Worm (Caenorhabditis elegans): Measurements from ENCODE around the gene ugt-42.

Gene ugt-42

ce11 chrV:610217-610616, 36.8 kb upstream of the ugt-42 start, which contains the start of gene nhr-90 (continued):
- no peak for TF ChIP-seq swsn-7 (tag; optimal IDR thresholded peaks at IDR 0.05)
- TF ChIP-seq lin-13 (GFP tag; optimal IDR thresholded peaks at IDR 0.05) = no peak
- TF ChIP-seq blmp-1 (tag; optimal IDR thresholded peaks at IDR 0.05) = peak; percentile 0
- no peak for TF ChIP-seq lin-15B (tag; optimal IDR thresholded peaks at IDR 0.05)
- no peak for TF ChIP-seq grh-1 (GFP tag; IDR thresholded peaks at IDR 0.05)
- TF ChIP-seq ceh-63 (GFP tag; optimal IDR thresholded peaks at IDR 0.05) = no peak
- no peak for TF ChIP-seq lin-14 (GFP tag; optimal IDR thresholded peaks at IDR 0.05)
- TF ChIP-seq lir-3 (tag; optimal IDR thresholded peaks at IDR 0.05; ENCODE audit: poor library complexity) = no peak
- TF ChIP-seq zag-1 (tag; optimal IDR thresholded peaks at IDR 0.05) = no peak
- no peak for TF ChIP-seq jun-1 (tag; optimal IDR thresholded peaks at IDR 0.05)
- TF ChIP-seq efl-1 (optimal IDR thresholded peaks at IDR 0.05) = no peak
- TF ChIP-seq efl-1 (GFP tag; optimal IDR thresholded peaks at IDR 0.05 in 1 of 2) = peak in 1 of 2 experiments; percentile 46
- TF ChIP-seq nhr-47 (tag; optimal IDR thresholded peaks at IDR 0.05) = no peak
- TF ChIP-seq egl-27 (tag; optimal IDR thresholded peaks at IDR 0.05) = no peak
- TF ChIP-seq vab-15 (tag; optimal IDR thresholded peaks at IDR 0.05) = no peak
- TF ChIP-seq lsy-2 (tag; optimal IDR thresholded peaks at IDR 0.05) = no peak
- no peak for TF ChIP-seq ets-5 (GFP tag; IDR thresholded peaks at IDR 0.05)
- TF ChIP-seq pqm-1 (tag; optimal IDR thresholded peaks at IDR 0.05) = no peak
- no peak for TF ChIP-seq xbp-1 (tag; optimal IDR thresholded peaks at IDR 0.05)
- no peak for TF ChIP-seq elt-2 (tag; optimal IDR thresholded peaks at IDR 0.05)
- no peak for TF ChIP-seq ceh-82 (tag; optimal IDR thresholded peaks at IDR 0.05)
- no peak for TF ChIP-seq nhr-19 (GFP tag; conservative IDR thresholded peaks at IDR 0.05)
- no peak for TF ChIP-seq lin-39 (tag; optimal IDR thresholded peaks at IDR 0.05)
- no peak for TF ChIP-seq elt-3 (tag; optimal IDR thresholded peaks at IDR 0.05)
- TF ChIP-seq isw-1 (GFP tag; IDR thresholded peaks at IDR 0.05) = no peak
- no peak for TF ChIP-seq snu-23 (GFP tag; optimal IDR thresholded peaks at IDR 0.05)

ce11 chrV:615275-615674, 31.7 kb upstream of the ugt-42 start, which contains the start of gene F48G7.13:
F48G7.13 (plus strand) TSS chrV:615575.
- no peak for TF ChIP-seq nhr-71 (tag; optimal IDR thresholded peaks at IDR 0.05)
- no peak for TF ChIP-seq egl-27 (tag; optimal IDR thresholded peaks at IDR 0.05)
- no peak for TF ChIP-seq lin-39 (tag; optimal IDR thresholded peaks at IDR 0.05)
- no peak for TF ChIP-seq grh-1 (GFP tag; IDR thresholded peaks at IDR 0.05)
- no peak for TF ChIP-seq lsy-2 (tag; optimal IDR thresholded peaks at IDR 0.05)
- TF ChIP-seq nhr-84 (tag; optimal IDR thresholded peaks at IDR 0.05) = no peak
- TF ChIP-seq ceh-88 (GFP tag; IDR thresholded peaks at IDR 0.05) = no peak
- TF ChIP-seq jun-1 (tag; optimal IDR thresholded peaks at IDR 0.05) = no peak
- no peak for TF ChIP-seq pax-3 (tag; optimal IDR thresholded peaks at IDR 0.05)
- no peak for TF ChIP-seq elt-3 (tag; optimal IDR thresholded peaks at IDR 0.05)
- TF ChIP-seq efl-1 (optimal IDR thresholded peaks at IDR 0.05) = no peak
- TF ChIP-seq efl-1 (GFP tag; optimal IDR thresholded peaks at IDR 0.05 in 1 of 2) = no peak
- TF ChIP-seq egl-13 (tag; optimal IDR thresholded peaks at IDR 0.05) = no peak

ce11 chrV:617917-618316, 29.1 kb upstream of the ugt-42 start:
- TF ChIP-seq hlh-17 (GFP tag; optimal IDR thresholded peaks at IDR 0.05; ENCODE audit: borderline replicate concordance) (no peak), sup-37 (GFP tag; optimal IDR thresholded peaks at IDR 0.05) (no peak), unc-30 (tag; optimal IDR thresholded peaks at IDR 0.05) (no peak), tlp-1 (tag; optimal IDR thresholded peaks at IDR 0.05) (no peak), nhr-77 (tag; optimal IDR thresholded peaks at IDR 0.05) (no peak), swsn-7 (tag; optimal IDR thresholded peaks at IDR 0.05) (peak; percentile 28), unc-62 (GFP tag; optimal IDR thresholded peaks at IDR 0.05) (no peak), egl-27 (tag; optimal IDR thresholded peaks at IDR 0.05) (no peak), snpc-4 (tag; optimal IDR thresholded peaks at IDR 0.05) (no peak), nhr-20 (tag; optimal IDR thresholded peaks at IDR 0.05) (peak; percentile 44), ceh-63 (GFP tag; optimal IDR thresholded peaks at IDR 0.05) (no peak), zag-1 (tag; optimal IDR thresholded peaks at IDR 0.05) (no peak), C04F5.9 (tag; optimal IDR thresholded peaks at IDR 0.05) (no peak), zip-4 (GFP tag; optimal IDR thresholded peaks at IDR 0.05) (no peak), lsy-2 (tag; optimal IDR thresholded peaks at IDR 0.05) (peak in 1 of 2 experiments; percentile 38), mab-9 (GFP tag; IDR thresholded peaks at IDR 0.05) (no peak), lin-14 (GFP tag; optimal IDR thresholded peaks at IDR 0.05) (peak; percentile 75), nhr-85 (tag) (no peak), efl-1 (optimal IDR thresholded peaks at IDR 0.05) (no peak), efl-1 (GFP tag; optimal IDR thresholded peaks at IDR 0.05 in 1 of 2) (no peak), aha-1 (tag; optimal IDR thresholded peaks at IDR 0.05) (no peak), fkh-8 (tag; optimal IDR thresholded peaks at IDR 0.05) (peak; percentile 93), ets-5 (GFP tag; IDR thresholded peaks at IDR 0.05) (no peak), efl-3 (GFP tag; optimal IDR thresholded peaks at IDR 0.05) (no peak), lin-39 (tag; optimal IDR thresholded peaks at IDR 0.05) (no peak), ces-1 (GFP tag; optimal IDR thresholded peaks at IDR 0.05) (no peak), sox-4 (tag; optimal IDR thresholded peaks at IDR 0.05) (peak; percentile 43), pax-3 (tag; optimal IDR thresholded peaks at IDR 0.05) (no peak)

Data from whole organism, L1 larva.